Worm (Caenorhabditis elegans): ENCODE results near the gene Y54G2A.10.

DNA sequence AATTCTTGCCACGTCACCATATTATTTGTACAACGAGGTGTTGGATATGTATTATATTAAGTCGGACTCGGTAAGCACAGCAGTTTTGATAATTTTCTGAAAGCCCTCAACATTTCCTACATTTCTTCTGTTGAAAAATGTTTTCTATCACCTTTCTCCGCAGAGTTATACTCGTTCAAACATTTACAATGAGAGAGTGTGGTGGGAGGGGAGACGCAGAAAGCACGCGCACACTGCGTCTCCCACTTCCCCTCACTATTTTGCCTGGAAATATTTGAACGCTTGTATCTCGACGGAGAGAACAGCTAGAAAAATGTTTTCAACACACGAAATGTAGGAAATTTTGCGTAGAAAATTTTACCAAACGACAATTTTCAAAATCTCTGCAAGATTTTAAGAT is 35.3 kb upstream of the Y54G2A.10 start:
- TF ChIP-seq ceh-13 (GFP tag; optimal IDR thresholded peaks at IDR 0.05) = no peak
- no peak for TF ChIP-seq hmbx-1 (tag; optimal IDR thresholded peaks at IDR 0.05)
- TF ChIP-seq pes-1 (GFP tag; IDR thresholded peaks at IDR 0.05) = no peak
- no peak for TF ChIP-seq tbx-37 (GFP tag; conservative IDR thresholded peaks at IDR 0.05)
- TF ChIP-seq aly-1 (tag; optimal IDR thresholded peaks at IDR 0.05) = no peak
- no peak for TF ChIP-seq B0310.2 (tag; optimal IDR thresholded peaks at IDR 0.05)
- no peak for TF ChIP-seq scrt-1 (GFP tag; IDR thresholded peaks at IDR 0.05)
- no peak for TF ChIP-seq ama-1 (optimal IDR thresholded peaks at IDR 0.05)
- TF ChIP-seq sea-1 (GFP tag; conservative IDR thresholded peaks at IDR 0.05) = no peak
- no peak for TF ChIP-seq hmg-4 (GFP tag; optimal IDR thresholded peaks at IDR 0.05)
- no peak for TF ChIP-seq ets-7 (tag; optimal IDR thresholded peaks at IDR 0.05)
